Worm (Caenorhabditis elegans) whole organism, late embryonic: ENCODE measurements around the gene Y54F10AM.11.

ENCODE experiments used
- C08G9.2 ChIP-seq: sonication (generic microtip); optimal IDR thresholded peaks from 2 replicates; lab custom pipeline; 2016; ENCODE audit warnings: mild to moderate bottlenecking, missing genetic modification characterization, moderate library complexity, missing compliant biosample characterization
- F13H6.1 ChIP-seq: sonication (generic microtip); optimal IDR thresholded peaks from 2 replicates; lab custom pipeline; 2016; ENCODE audit warnings: missing genetic modification characterization, missing compliant biosample characterization
- K02D7.2 ChIP-seq: sonication (generic microtip); optimal IDR thresholded peaks from 2 replicates; lab custom pipeline; 2017; ENCODE audit warnings: mild to moderate bottlenecking, missing genetic modification characterization, missing compliant biosample characterization
- K09A11.1 ChIP-seq: sonication (generic microtip); optimal IDR thresholded peaks from 2 replicates; lab custom pipeline; 2017; ENCODE audit warnings: antibody characterized with exemption, mild to moderate bottlenecking, missing genetic modification characterization, missing compliant biosample characterization; ENCODE audit not compliant: insufficient read depth
- T23F11.4 ChIP-seq: fragments of 200-800 bp; sonication (Bioruptor generic); optimal IDR thresholded peaks from 2 replicates; lab custom pipeline; 2018; ENCODE audit warnings: mild to moderate bottlenecking, missing genetic modification characterization, missing compliant biosample characterization
- Y22D7AL.16 ChIP-seq: sonication (generic microtip); optimal IDR thresholded peaks from 2 replicates; lab custom pipeline; 2016; ENCODE audit warnings: missing genetic modification characterization, missing compliant biosample characterization
- ahr-1 ChIP-seq: sonication (generic microtip); optimal IDR thresholded peaks from 2 replicates; lab custom pipeline; 2016; ENCODE audit warnings: missing genetic modification characterization, missing compliant biosample characterization
- ama-1 ChIP-seq: fragments of 150-350 bp; optimal IDR thresholded peaks from 2 replicates; lab custom pipeline; 2014
- ceh-14 ChIP-seq: sonication (generic microtip); optimal IDR thresholded peaks from 2 replicates; lab custom pipeline; 2016; ENCODE audit warnings: missing genotype, missing genetic modification characterization, missing compliant biosample characterization
- ceh-18 ChIP-seq: sonication (generic microtip); optimal IDR thresholded peaks from 2 replicates; lab custom pipeline; 2016; ENCODE audit warnings: missing genetic modification characterization, missing compliant biosample characterization
- ceh-19 ChIP-seq: fragments of 200-800 bp; sonication (Bioruptor generic); optimal IDR thresholded peaks from 2 replicates; lab custom pipeline; 2018; ENCODE audit warnings: mild to moderate bottlenecking, missing genetic modification characterization, missing compliant biosample characterization
- ceh-24 ChIP-seq: sonication (generic microtip); optimal IDR thresholded peaks from 2 replicates; lab custom pipeline; 2016; ENCODE audit warnings: mild to moderate bottlenecking, missing genetic modification characterization, missing compliant biosample characterization
- ceh-31 ChIP-seq: sonication (generic microtip); optimal IDR thresholded peaks from 2 replicates; lab custom pipeline; 2016; ENCODE audit warnings: missing genetic modification characterization, missing compliant biosample characterization
- ceh-34 ChIP-seq: sonication (generic microtip); optimal IDR thresholded peaks from 2 replicates; lab custom pipeline; 2016; ENCODE audit warnings: mild to moderate bottlenecking, missing genetic modification characterization, missing compliant biosample characterization
- ceh-45 ChIP-seq: fragments of 200-800 bp; sonication (Bioruptor generic); IDR thresholded peaks from 2 replicates; pipeline ENCODE4 v1.3.6; 2022; ENCODE audit warnings: missing genetic modification reagents, missing genetic modification characterization, missing compliant biosample characterization
- ceh-48 ChIP-seq: sonication (generic microtip); optimal IDR thresholded peaks from 2 replicates; lab custom pipeline; 2016; ENCODE audit warnings: missing genetic modification characterization, inconsistent platforms, missing compliant biosample characterization
- ceh-9 ChIP-seq: sonication (generic microtip); optimal IDR thresholded peaks from 2 replicates; lab custom pipeline; 2016; ENCODE audit warnings: mild to moderate bottlenecking, missing genetic modification characterization, inconsistent platforms, missing compliant biosample characterization
- che-1 ChIP-seq: sonication (generic microtip); optimal IDR thresholded peaks from 2 replicates; lab custom pipeline; 2016; ENCODE audit warnings: mild to moderate bottlenecking, missing genetic modification characterization, missing compliant biosample characterization
- dmd-4 ChIP-seq: sonication (generic microtip); optimal IDR thresholded peaks from 2 replicates; lab custom pipeline; 2016; ENCODE audit warnings: borderline replicate concordance, missing genetic modification characterization, missing compliant biosample characterization
- dve-1 ChIP-seq: sonication (generic microtip); optimal IDR thresholded peaks from 2 replicates; lab custom pipeline; 2017; ENCODE audit warnings: antibody characterized with exemption, mild to moderate bottlenecking, missing genetic modification characterization, missing compliant biosample characterization
- elt-2 ChIP-seq: sonication (generic microtip); optimal IDR thresholded peaks from 2 replicates; lab custom pipeline; 2016; ENCODE audit warnings: missing genetic modification reagents, missing genetic modification characterization, missing compliant biosample characterization
- gmeb-2 ChIP-seq: sonication (generic microtip); optimal IDR thresholded peaks from 2 replicates; lab custom pipeline; 2016; ENCODE audit warnings: missing genetic modification characterization, inconsistent platforms, missing compliant biosample characterization
- hlh-13 ChIP-seq: fragments of 200-800 bp; sonication (Bioruptor generic); optimal IDR thresholded peaks from 2 replicates; lab custom pipeline; 2018; ENCODE audit warnings: mild to moderate bottlenecking, missing genetic modification characterization, missing compliant biosample characterization
- hlh-30 ChIP-seq: sonication (generic microtip); optimal IDR thresholded peaks from 2 replicates; lab custom pipeline; 2017; ENCODE audit warnings: antibody characterized with exemption, missing genetic modification characterization, missing compliant biosample characterization; ENCODE audit not compliant: insufficient read depth
- hlh-6 ChIP-seq: sonication (generic microtip); optimal IDR thresholded peaks from 2 replicates; lab custom pipeline; 2016; ENCODE audit warnings: missing genotype, missing genetic modification characterization, missing compliant biosample characterization
- hlh-8 ChIP-seq: sonication (generic microtip); optimal IDR thresholded peaks from 2 replicates; lab custom pipeline; 2016; ENCODE audit warnings: missing genotype, missing genetic modification characterization, missing compliant biosample characterization
- lim-6 ChIP-seq: sonication (generic microtip); optimal IDR thresholded peaks from 2 replicates; lab custom pipeline; 2016; ENCODE audit warnings: missing genetic modification characterization, missing compliant biosample characterization
- madf-2 ChIP-seq: sonication (generic microtip); optimal IDR thresholded peaks from 2 replicates; lab custom pipeline; 2017; ENCODE audit warnings: missing genetic modification characterization, missing compliant biosample characterization
- nfya-1 ChIP-seq: sonication (generic microtip); optimal IDR thresholded peaks from 2 replicates; lab custom pipeline; 2017; ENCODE audit warnings: missing genetic modification characterization, mild to moderate bottlenecking, missing compliant biosample characterization, antibody characterized with exemption, moderate library complexity
- nhr-11 ChIP-seq: fragments of 150-350 bp; optimal IDR thresholded peaks from 2 replicates; lab custom pipeline; 2014; ENCODE audit warnings: missing biosample characterization, missing genetic modification characterization
- nhr-232 ChIP-seq: sonication (generic microtip); optimal IDR thresholded peaks from 2 replicates; lab custom pipeline; 2016; ENCODE audit warnings: missing genetic modification characterization, missing compliant biosample characterization
- npax-4 ChIP-seq: sonication (generic microtip); optimal IDR thresholded peaks from 2 replicates; lab custom pipeline; 2016; ENCODE audit warnings: missing genetic modification characterization, missing compliant biosample characterization
- pag-3 ChIP-seq: sonication (generic microtip); optimal IDR thresholded peaks from 2 replicates; lab custom pipeline; 2016; ENCODE audit warnings: missing compliant biosample characterization, missing genetic modification characterization, borderline replicate concordance
- pat-9 ChIP-seq: fragments of 200-800 bp; sonication (Bioruptor generic); optimal IDR thresholded peaks from 2 replicates; lab custom pipeline; 2018; ENCODE audit warnings: mild to moderate bottlenecking, missing genetic modification characterization, moderate library complexity, missing compliant biosample characterization
- pax-1 ChIP-seq: fragments of 150-350 bp; optimal IDR thresholded peaks from 2 replicates; lab custom pipeline; 2014; ENCODE audit warnings: missing biosample characterization, missing genetic modification characterization
- pqm-1 ChIP-seq: sonication (generic microtip); optimal IDR thresholded peaks from 2 replicates; lab custom pipeline; 2016; ENCODE audit warnings: missing genetic modification characterization, missing compliant biosample characterization
- ref-2 ChIP-seq: sonication (generic microtip); optimal IDR thresholded peaks from 2 replicates; lab custom pipeline; 2016; ENCODE audit warnings: missing genetic modification characterization, missing compliant biosample characterization
- rnt-1 ChIP-seq: sonication (generic microtip); optimal IDR thresholded peaks from 2 replicates; lab custom pipeline; 2016; ENCODE audit warnings: missing genetic modification characterization, missing compliant biosample characterization
- sox-2 ChIP-seq: fragments of 200-800 bp; sonication (Bioruptor generic); IDR thresholded peaks from 2 replicates; pipeline ENCODE4 v1.3.6; 2022; ENCODE audit warnings: missing genetic modification reagents, missing genetic modification characterization, missing compliant biosample characterization
- sox-4 ChIP-seq: sonication (generic microtip); optimal IDR thresholded peaks from 2 replicates; lab custom pipeline; 2017; ENCODE audit warnings: mild to moderate bottlenecking, missing genetic modification characterization, inconsistent platforms, missing compliant biosample characterization
- unc-3 ChIP-seq, 2 experiments: fragments of 200-800 bp in 1 of 2; sonication (Bioruptor generic) in 1 of 2; sonication (generic microtip) in 1 of 2; conservative IDR thresholded peaks in 1 of 2; optimal IDR thresholded peaks in 1 of 2; 2 replicates each; pipeline versions ENCODE4 v1.3.6 to Lab custom; 2016 to 2022; ENCODE audit warnings: missing compliant biosample characterization in 2 of 2, missing genetic modification characterization in 2 of 2, missing genetic modification reagents in 1 of 2
- unc-42 ChIP-seq: sonication (generic microtip); optimal IDR thresholded peaks from 2 replicates; lab custom pipeline; 2016; ENCODE audit warnings: missing genotype, missing genetic modification characterization, missing compliant biosample characterization
- unc-55 ChIP-seq: sonication (generic microtip); optimal IDR thresholded peaks from 2 replicates; lab custom pipeline; 2017; ENCODE audit warnings: missing biosample characterization, missing genetic modification reagents, missing genetic modification characterization
- zip-5 ChIP-seq: sonication (generic microtip); optimal IDR thresholded peaks from 2 replicates; lab custom pipeline; 2016; ENCODE audit warnings: missing genetic modification characterization, missing compliant biosample characterization
- ztf-16 ChIP-seq: sonication (generic microtip); optimal IDR thresholded peaks from 2 replicates; lab custom pipeline; 2017; ENCODE audit warnings: missing genetic modification characterization, missing compliant biosample characterization

Y54F10AM.11 gene

ce11 chrIII:2596984-2597454 lies 33.2 kb upstream of the Y54F10AM.11 start, which contains the start of gene apb-1 (continued):
- TF ChIP-seq ztf-16, result peak; percentile 65
- TF ChIP-seq F13H6.1, result peak; percentile 1
- TF ChIP-seq ceh-24 (tag; lab: Kevin White, UChicago), result no peak
- TF ChIP-seq pax-1 (tag; lab: Kevin White, UChicago), result peak; percentile 44
- TF ChIP-seq hlh-30 (tag; lab: Kevin White, UChicago), result no peak
- TF ChIP-seq ref-2 (tag; lab: Kevin White, UChicago), result no peak
- peak; percentile 58 for TF ChIP-seq che-1 (tag; lab: Kevin White, UChicago)
- TF ChIP-seq ceh-48, result peak; percentile 98
- peak; percentile 75 for TF ChIP-seq dve-1 (tag; lab: Kevin White, UChicago)
- TF ChIP-seq lim-6 (tag; lab: Kevin White, UChicago), result peak; percentile 15
- TF ChIP-seq ahr-1 (tag; lab: Kevin White, UChicago), result no peak
- no peak for TF ChIP-seq T23F11.4
- TF ChIP-seq ceh-18, result peak; percentile 68
- TF ChIP-seq pqm-1 (tag; lab: Kevin White, UChicago), result no peak
- TF ChIP-seq dmd-4 (tag; lab: Kevin White, UChicago), result no peak
- peak; percentile 60 for TF ChIP-seq ceh-14 (tag; lab: Kevin White, UChicago)
- TF ChIP-seq hlh-6 (tag; lab: Kevin White, UChicago), result no peak
- peak; percentile 86 for TF ChIP-seq ceh-34 (tag; lab: Kevin White, UChicago)
- no peak for TF ChIP-seq ceh-45 (GFP tag; lab: Robert Waterston, UW)
- no peak for TF ChIP-seq K09A11.1
- peak; percentile 52 for TF ChIP-seq gmeb-2 (tag; lab: Kevin White, UChicago)
- TF ChIP-seq Y22D7AL.16 (tag; lab: Kevin White, UChicago), result no peak
- no peak for TF ChIP-seq pag-3 (tag; lab: Kevin White, UChicago)
- TF ChIP-seq rnt-1 (tag; lab: Kevin White, UChicago), result peak; percentile 61
- TF ChIP-seq zip-5 (tag; lab: Kevin White, UChicago), result no peak
- TF ChIP-seq nhr-11 (tag; lab: Kevin White, UChicago), result no peak
- no peak for TF ChIP-seq pat-9 (tag; lab: Kevin White, UChicago)
- TF ChIP-seq ceh-31 (tag; lab: Kevin White, UChicago), result peak; percentile 85
- peak; percentile 32 for TF ChIP-seq unc-55 (GFP tag; lab: Kevin White, UChicago)
- peak; percentile 61 for TF ChIP-seq madf-2 (tag; lab: Kevin White, UChicago)
- no peak for TF ChIP-seq K02D7.2 (tag; lab: Kevin White, UChicago)
- peak; percentile 64 for TF ChIP-seq sox-4
- TF ChIP-seq ceh-9 (tag; lab: Kevin White, UChicago), result no peak
- peak; percentile 19 for TF ChIP-seq hlh-13 (GFP tag; lab: Kevin White, UChicago)
- no peak for TF ChIP-seq hlh-8 (tag; lab: Kevin White, UChicago)
- peak; percentile 53 for TF ChIP-seq sox-2 (GFP tag; lab: Robert Waterston, UW)
- peak; percentile 85 for TF ChIP-seq unc-42
- 0 out of 2 replicates have a peak, but pooled peaks have one; percentile 20 for TF ChIP-seq unc-3 (GFP tag; conservative IDR thresholded peaks at IDR 0.05; lab: Robert Waterston, UW)
- TF ChIP-seq unc-3 (tag; optimal IDR thresholded peaks at IDR 0.05; lab: Kevin White, UChicago), result peak; percentile 33
- no peak for TF ChIP-seq ama-1
- peak; percentile 58 for TF ChIP-seq npax-4 (tag; lab: Kevin White, UChicago)
- TF ChIP-seq nhr-232 (tag; lab: Kevin White, UChicago), result no peak
- peak; percentile 84 for TF ChIP-seq nfya-1 (tag; lab: Kevin White, UChicago)
- peak; percentile 79 for TF ChIP-seq ceh-19 (GFP tag; lab: Kevin White, UChicago)
- peak; percentile 81 for TF ChIP-seq elt-2 (tag; lab: Kevin White, UChicago)
- TF ChIP-seq C08G9.2 (tag; lab: Kevin White, UChicago), result peak; percentile 62
